Fruit fly (Drosophila melanogaster) whole organism, embryonic: ENCODE measurements around the gene Cyp6v1.

Experiments used
- Abd-B ChIP-seq: fragments of 200-800 bp; sonication (Bioruptor generic); optimal IDR thresholded peaks from 2 replicates; lab custom pipeline; 2018; ENCODE audit warnings: missing biosample characterization, mild to moderate bottlenecking, missing genetic modification characterization, moderate library complexity
- Blimp-1 ChIP-seq: fragments of 200-800 bp; sonication (Bioruptor generic); optimal IDR thresholded peaks from 3 replicates; lab custom pipeline; 2018; ENCODE audit warnings: missing biosample characterization, missing genetic modification characterization, mild to moderate bottlenecking, moderate library complexity, missing genetic modification reagents
- CG10321 ChIP-seq: fragments of 200-800 bp; sonication (Bioruptor generic); IDR thresholded peaks from 2 replicates; pipeline ENCODE4 v1.3.6; 2022; ENCODE audit warnings: missing biosample characterization, missing genetic modification characterization
- CG10543 ChIP-seq: fragments of 200-800 bp; sonication (Bioruptor generic); optimal IDR thresholded peaks from 3 replicates; lab custom pipeline; 2017; ENCODE audit warnings: missing biosample characterization, mild to moderate bottlenecking, missing genetic modification characterization, moderate library complexity
- CG10565 ChIP-seq: fragments of 200-800 bp; sonication (Bioruptor generic); optimal IDR thresholded peaks from 3 replicates; lab custom pipeline; 2016; ENCODE audit warnings: missing biosample characterization, mild to moderate bottlenecking, missing genetic modification characterization
- CG12104 ChIP-seq: fragments of 200-800 bp; sonication (Bioruptor generic); optimal IDR thresholded peaks from 3 replicates; lab custom pipeline; 2016; ENCODE audit warnings: missing biosample characterization, missing genetic modification characterization
- CG12155 ChIP-seq: fragments of 200-800 bp; sonication (Bioruptor generic); optimal IDR thresholded peaks from 3 replicates; lab custom pipeline; 2016; ENCODE audit warnings: missing biosample characterization, missing genetic modification characterization
- CG13123 ChIP-seq: fragments of 200-800 bp; sonication (Bioruptor generic); optimal IDR thresholded peaks from 2 replicates; lab custom pipeline; 2016; ENCODE audit warnings: missing biosample characterization, missing genetic modification characterization
- CG14667 ChIP-seq: fragments of 200-800 bp; sonication (Bioruptor generic); IDR thresholded peaks from 2 replicates; pipeline ENCODE4 v1.3.6; 2022; ENCODE audit warnings: missing biosample characterization, missing genetic modification characterization
- CG17829 ChIP-seq: fragments of 200-800 bp; optimal IDR thresholded peaks from 2 replicates; lab custom pipeline; 2019; ENCODE audit warnings: missing biosample characterization, mild to moderate bottlenecking, missing genetic modification characterization, moderate library complexity
- CG31365 ChIP-seq: fragments of 200-800 bp; sonication (Bioruptor generic); optimal IDR thresholded peaks from 2 replicates; lab custom pipeline; 2018; ENCODE audit warnings: missing biosample characterization, mild to moderate bottlenecking, missing genetic modification characterization
- CG3281 ChIP-seq: fragments of 200-800 bp; sonication (Bioruptor generic); optimal IDR thresholded peaks from 3 replicates; lab custom pipeline; 2017; ENCODE audit warnings: missing biosample characterization, mild to moderate bottlenecking, missing genetic modification characterization
- CG33213 ChIP-seq: fragments of 200-800 bp; sonication (Bioruptor generic); optimal IDR thresholded peaks from 3 replicates; lab custom pipeline; 2016; ENCODE audit warnings: missing biosample characterization, missing genetic modification characterization
- CG3407 ChIP-seq: fragments of 200-800 bp; sonication (Bioruptor generic); optimal IDR thresholded peaks from 2 replicates; lab custom pipeline; 2018; ENCODE audit warnings: missing biosample characterization, mild to moderate bottlenecking, missing genetic modification characterization
- CG4328 ChIP-seq: fragments of 200-800 bp; sonication (Bioruptor generic); optimal IDR thresholded peaks from 3 replicates; lab custom pipeline; 2017; ENCODE audit warnings: missing biosample characterization, missing genetic modification reagents, missing genetic modification characterization
- CG7556 ChIP-seq: fragments of 200-800 bp; sonication (Bioruptor generic); optimal IDR thresholded peaks from 2 replicates; lab custom pipeline; 2017; ENCODE audit warnings: missing biosample characterization, mild to moderate bottlenecking, missing genetic modification characterization
- CG8359 ChIP-seq: fragments of 200-800 bp; sonication (Bioruptor generic); optimal IDR thresholded peaks from 2 replicates; lab custom pipeline; 2017; ENCODE audit warnings: missing biosample characterization, mild to moderate bottlenecking, missing genetic modification characterization, borderline replicate concordance
- CG8388 ChIP-seq: fragments of 200-800 bp; sonication (Bioruptor generic); optimal IDR thresholded peaks from 2 replicates; lab custom pipeline; 2019; ENCODE audit warnings: missing biosample characterization, mild to moderate bottlenecking, missing genetic modification characterization, moderate library complexity
- CG9727 ChIP-seq: fragments of 200-800 bp; sonication (Bioruptor generic); optimal IDR thresholded peaks from 3 replicates; lab custom pipeline; 2017; ENCODE audit warnings: missing biosample characterization, mild to moderate bottlenecking, missing genetic modification characterization
- CG9817 ChIP-seq: fragments of 200-800 bp; sonication (Bioruptor generic); optimal IDR thresholded peaks from 2 replicates; lab custom pipeline; 2018; ENCODE audit warnings: missing biosample characterization, mild to moderate bottlenecking, missing genetic modification characterization, moderate library complexity
- CG9876 ChIP-seq: fragments of 200-800 bp; sonication (Bioruptor generic); optimal IDR thresholded peaks from 2 replicates; lab custom pipeline; 2016; ENCODE audit warnings: missing biosample characterization, missing genetic modification characterization
- HHEX ChIP-seq: fragments of 200-800 bp; sonication (Bioruptor generic); optimal IDR thresholded peaks from 3 replicates; lab custom pipeline; 2017; ENCODE audit warnings: missing biosample characterization, mild to moderate bottlenecking, missing genetic modification characterization, missing genetic modification reagents
- Mad ChIP-seq: fragments of 200-800 bp; sonication (Bioruptor generic); optimal IDR thresholded peaks from 2 replicates; lab custom pipeline; 2016; ENCODE audit warnings: missing biosample characterization, missing genetic modification characterization
- NC2α ChIP-seq: fragments of 200-800 bp; sonication (Bioruptor generic); optimal IDR thresholded peaks from 2 replicates; lab custom pipeline; 2016; ENCODE audit warnings: missing biosample characterization, missing genetic modification characterization
- Ptx1 ChIP-seq: fragments of 200-800 bp; sonication (Bioruptor generic); IDR thresholded peaks from 2 replicates; pipeline ENCODE4 v1.3.6; 2022; ENCODE audit warnings: missing biosample characterization, missing genetic modification characterization
- Ssrp ChIP-seq: fragments of 200-800 bp; sonication (Bioruptor generic); optimal IDR thresholded peaks from 2 replicates; lab custom pipeline; 2018; ENCODE audit warnings: missing biosample characterization, mild to moderate bottlenecking, missing genetic modification characterization, moderate library complexity
- Trl ChIP-seq, 3 experiments: fragments of >200 bp in 2 of 3; fragments of 200-800 bp in 1 of 3; sonication (Bioruptor generic) in 1 of 3; optimal IDR thresholded peaks; 2 replicates in 1 of 3; 3 replicates in 2 of 3; lab custom pipeline; 2016 to 2017; ENCODE audit warnings: missing biosample characterization in 1 of 3, missing genetic modification characterization in 1 of 3
- Xrp1 ChIP-seq: fragments of 200-800 bp; sonication (Bioruptor generic); IDR thresholded peaks from 2 replicates; pipeline ENCODE4 v1.3.6; 2022; ENCODE audit warnings: missing biosample characterization, missing genetic modification characterization
- YL-1 ChIP-seq: fragments of 200-800 bp; sonication (Bioruptor generic); optimal IDR thresholded peaks from 3 replicates; lab custom pipeline; 2017; ENCODE audit warnings: missing biosample characterization, mild to moderate bottlenecking, missing genetic modification characterization
- aop ChIP-seq: fragments of 200-800 bp; sonication (Bioruptor generic); IDR thresholded peaks from 2 replicates; pipeline ENCODE4 v1.3.6; 2022; ENCODE audit warnings: missing biosample characterization, missing genetic modification characterization
- ara ChIP-seq: fragments of 200-800 bp; sonication (Bioruptor generic); IDR thresholded peaks from 2 replicates; pipeline ENCODE4 v1.3.6; 2022; ENCODE audit warnings: missing biosample characterization, missing genetic modification characterization
- bbx ChIP-seq: fragments of 200-800 bp; sonication (Bioruptor generic); IDR thresholded peaks from 2 replicates; pipeline ENCODE4 v1.3.6; 2022; ENCODE audit warnings: missing biosample characterization, missing genetic modification characterization; ENCODE audit not compliant: partially characterized antibody
- cwo ChIP-seq: fragments of 200-800 bp; sonication (Bioruptor generic); optimal IDR thresholded peaks from 3 replicates; lab custom pipeline; 2017; ENCODE audit warnings: missing biosample characterization, missing genetic modification characterization, mild to moderate bottlenecking, moderate library complexity, missing genetic modification reagents
- dmrt11E ChIP-seq: fragments of 200-800 bp; sonication (Bioruptor generic); optimal IDR thresholded peaks from 3 replicates; lab custom pipeline; 2018; ENCODE audit warnings: missing biosample characterization, mild to moderate bottlenecking, missing genetic modification characterization, moderate library complexity
- emc ChIP-seq: fragments of 200-800 bp; sonication (Bioruptor generic); optimal IDR thresholded peaks from 2 replicates; lab custom pipeline; 2016; ENCODE audit warnings: missing biosample characterization, missing genetic modification characterization
- fd102C ChIP-seq: fragments of 200-800 bp; sonication (Bioruptor generic); optimal IDR thresholded peaks from 2 replicates; lab custom pipeline; 2018; ENCODE audit warnings: missing biosample characterization, mild to moderate bottlenecking, missing genetic modification characterization, moderate library complexity
- fd3F ChIP-seq: fragments of 200-800 bp; sonication (Bioruptor generic); optimal IDR thresholded peaks from 2 replicates; lab custom pipeline; 2018; ENCODE audit warnings: missing biosample characterization, mild to moderate bottlenecking, missing genetic modification characterization, moderate library complexity
- fd96Cb ChIP-seq: fragments of 200-800 bp; sonication (Bioruptor generic); optimal IDR thresholded peaks from 2 replicates; lab custom pipeline; 2018; ENCODE audit warnings: missing biosample characterization, mild to moderate bottlenecking, missing genetic modification characterization, moderate library complexity
- gce ChIP-seq: fragments of 200-800 bp; sonication (Bioruptor generic); IDR thresholded peaks from 3 replicates; pipeline ENCODE4 v1.3.6; 2022; ENCODE audit warnings: missing biosample characterization, missing genetic modification characterization
- gcm2 ChIP-seq: fragments of 200-800 bp; sonication (Bioruptor generic); optimal IDR thresholded peaks from 2 replicates; lab custom pipeline; 2016; ENCODE audit warnings: missing biosample characterization, missing genetic modification characterization
- ind ChIP-seq: fragments of 200-800 bp; sonication (Bioruptor generic); optimal IDR thresholded peaks from 3 replicates; lab custom pipeline; 2016; ENCODE audit warnings: missing biosample characterization, missing genetic modification characterization
- inv ChIP-seq: fragments of 200-800 bp; sonication (Bioruptor generic); IDR thresholded peaks from 2 replicates; pipeline ENCODE4 v1.3.6; 2022; ENCODE audit warnings: missing biosample characterization, missing genetic modification characterization; ENCODE audit not compliant: partially characterized antibody
- lab ChIP-seq: fragments of 200-800 bp; sonication (Bioruptor generic); optimal IDR thresholded peaks from 3 replicates; lab custom pipeline; 2017; ENCODE audit warnings: missing biosample characterization, missing genetic modification characterization, mild to moderate bottlenecking, moderate library complexity, missing genetic modification reagents
- mld ChIP-seq: fragments of 200-800 bp; sonication (Bioruptor generic); IDR thresholded peaks from 3 replicates; pipeline ENCODE4 v1.3.6; 2022; ENCODE audit warnings: missing biosample characterization, missing genetic modification characterization; ENCODE audit not compliant: partially characterized antibody
- org-1 ChIP-seq: fragments of 200-800 bp; sonication (Bioruptor generic); optimal IDR thresholded peaks from 2 replicates; lab custom pipeline; 2017; ENCODE audit warnings: missing biosample characterization, missing genetic modification characterization
- peb ChIP-seq: fragments of 200-800 bp; sonication (Bioruptor generic); IDR thresholded peaks from 2 replicates; pipeline ENCODE4 v1.3.6; 2022; ENCODE audit warnings: missing biosample characterization, missing genetic modification characterization
- pita ChIP-seq: fragments of 200-800 bp; sonication (Bioruptor generic); optimal IDR thresholded peaks from 2 replicates; lab custom pipeline; 2017; ENCODE audit warnings: missing biosample characterization, mild to moderate bottlenecking, missing genetic modification characterization
- sd ChIP-seq: fragments of 200-800 bp; sonication (Bioruptor generic); optimal IDR thresholded peaks from 3 replicates; lab custom pipeline; 2018; ENCODE audit warnings: missing biosample characterization, mild to moderate bottlenecking, missing genetic modification characterization, moderate library complexity
- stc ChIP-seq: fragments of 200-800 bp; sonication (Bioruptor generic); IDR thresholded peaks from 2 replicates; pipeline ENCODE4 v1.3.6; 2022; ENCODE audit warnings: missing biosample characterization, missing genetic modification characterization
- tx ChIP-seq: fragments of 200-800 bp; sonication (Bioruptor generic); optimal IDR thresholded peaks from 2 replicates; lab custom pipeline; 2016; ENCODE audit warnings: missing biosample characterization, missing genetic modification characterization
- z ChIP-seq: fragments of 200-800 bp; sonication (Bioruptor generic); IDR thresholded peaks from 3 replicates; pipeline ENCODE4 v1.3.6; 2022; ENCODE audit warnings: missing biosample characterization, missing genetic modification characterization

Cyp6v1 gene

dm6 chrX:20643964-20644363, 13.0 kb upstream of the Cyp6v1 start (continued):
- TF ChIP-seq pita (GFP tag; lab: Kevin White, UChicago) (no peak), YL-1 (no peak), tx (GFP tag; lab: Kevin White, UChicago) (no peak), Xrp1 (GFP tag; lab: Robert Waterston, UW) (peak; percentile 36; the same call in 1 of the 2 replicates), Mad (no peak), CG3281 (no peak), CG13123 (no peak), peb (GFP tag; lab: Robert Waterston, UW) (no peak), CG8359 (GFP tag; lab: Kevin White, UChicago) (no peak), CG31365 (tag; lab: Kevin White, UChicago) (no peak), Ssrp (tag; lab: Kevin White, UChicago) (peak; percentile 69), CG9727 (GFP tag; lab: Kevin White, UChicago) (peak; percentile 62), Blimp-1 (GFP tag; lab: Kevin White, UChicago) (peak; percentile 55), CG10565 (GFP tag; lab: Kevin White, UChicago) (no peak), Ptx1 (no peak), CG7556 (peak; percentile 69), Trl (optimal IDR thresholded peaks at IDR 0.05; lab: Kevin White, UChicago) (no peak), Trl (GFP tag; optimal IDR thresholded peaks at IDR 0.05; lab: Kevin White, UChicago) (no peak), CG12104 (GFP tag; lab: Kevin White, UChicago) (no peak), CG14667 (GFP tag; lab: Robert Waterston, UW) (no peak), CG10321 (GFP tag; lab: Robert Waterston, UW) (no peak), CG4328 (GFP tag; lab: Kevin White, UChicago) (no peak), emc (GFP tag; lab: Kevin White, UChicago) (no peak), cwo (GFP tag; lab: Kevin White, UChicago) (no peak), lab (no peak), ind (GFP tag; lab: Kevin White, UChicago) (peak; percentile 5), stc (GFP tag; lab: Robert Waterston, UW) (no peak), bbx (GFP tag; lab: Robert Waterston, UW) (no peak), CG12155 (GFP tag; lab: Kevin White, UChicago) (no peak), mld (GFP tag; lab: Robert Waterston, UW) (no peak), CG9817 (tag; lab: Kevin White, UChicago) (no peak), fd96Cb (tag; lab: Kevin White, UChicago) (peak; percentile 54), dmrt11E (peak; percentile 73), fd102C (GFP tag; lab: Kevin White, UChicago) (no peak), CG17829 (tag; lab: Kevin White, UChicago) (peak; percentile 38), NC2α (no peak), ara (GFP tag; lab: Robert Waterston, UW) (no peak), CG33213 (GFP tag; lab: Kevin White, UChicago) (no peak), CG9876 (GFP tag; lab: Kevin White, UChicago) (no peak), gce (GFP tag; lab: Robert Waterston, UW) (no peak), z (GFP tag; lab: Robert Waterston, UW) (no peak), CG3407 (peak; percentile 22), aop (GFP tag; lab: Robert Waterston, UW) (no peak), org-1 (GFP tag; lab: Kevin White, UChicago) (peak; percentile 6), HHEX (GFP tag; lab: Kevin White, UChicago) (no peak), inv (GFP tag; lab: Robert Waterston, UW) (no peak), gcm2 (GFP tag; lab: Kevin White, UChicago) (no peak), sd (tag; lab: Kevin White, UChicago) (no peak), CG8388 (GFP tag; lab: Kevin White, UChicago) (peak; percentile 32), Abd-B (GFP tag; lab: Kevin White, UChicago) (no peak), CG10543 (GFP tag; lab: Kevin White, UChicago) (no peak), fd3F (GFP tag; lab: Kevin White, UChicago) (no peak)
